Fruit fly (Drosophila melanogaster) whole organism, embryonic: Measurements from ENCODE around the gene MAPk-Ak2.
A peak's percentile ranks its signal among the peaks of the same experiment; 100 is the strongest.

ENCODE experiments used
- Ada2b ChIP-seq: fragments of 200-800 bp; sonication (Bioruptor generic); IDR thresholded peaks from 2 replicates; pipeline ENCODE4 v1.3.6; 2022; ENCODE audit warnings: missing biosample characterization, missing genetic modification characterization
- BtbVII ChIP-seq: fragments of 200-800 bp; sonication (Bioruptor generic); optimal IDR thresholded peaks from 3 replicates; lab custom pipeline; 2017; ENCODE audit warnings: missing biosample characterization, mild to moderate bottlenecking, missing genetic modification characterization
- C15 ChIP-seq: fragments of 200-800 bp; sonication (Bioruptor generic); IDR thresholded peaks from 3 replicates; pipeline ENCODE4 v1.3.6; 2022; ENCODE audit warnings: missing biosample characterization, missing genetic modification characterization
- CG10565 ChIP-seq: fragments of 200-800 bp; sonication (Bioruptor generic); optimal IDR thresholded peaks from 3 replicates; lab custom pipeline; 2016; ENCODE audit warnings: missing biosample characterization, mild to moderate bottlenecking, missing genetic modification characterization
- CG10654 ChIP-seq: fragments of 200-800 bp; sonication (Bioruptor generic); optimal IDR thresholded peaks from 2 replicates; lab custom pipeline; 2016; ENCODE audit warnings: missing biosample characterization, missing genetic modification characterization
- CG11456 ChIP-seq: fragments of 200-800 bp; sonication (Bioruptor generic); IDR thresholded peaks from 3 replicates; pipeline ENCODE4 v1.3.6; 2022; ENCODE audit warnings: missing biosample characterization, missing genetic modification characterization
- CG12219 ChIP-seq: fragments of 200-800 bp; sonication (Bioruptor generic); optimal IDR thresholded peaks from 3 replicates; lab custom pipeline; 2018; ENCODE audit warnings: missing biosample characterization, mild to moderate bottlenecking, missing genetic modification characterization
- CG13894 ChIP-seq: fragments of 200-800 bp; sonication (Bioruptor generic); optimal IDR thresholded peaks from 3 replicates; lab custom pipeline; 2018; ENCODE audit warnings: missing biosample characterization, mild to moderate bottlenecking, missing genetic modification characterization, moderate library complexity
- CG14441 ChIP-seq: fragments of 200-800 bp; sonication (Bioruptor generic); IDR thresholded peaks from 2 replicates; pipeline ENCODE4 v1.3.6; 2022; ENCODE audit warnings: missing biosample characterization, missing genetic modification characterization
- CG17802 ChIP-seq: fragments of 200-800 bp; sonication (Bioruptor generic); optimal IDR thresholded peaks from 2 replicates; lab custom pipeline; 2018; ENCODE audit warnings: missing biosample characterization, mild to moderate bottlenecking, missing genetic modification characterization, moderate library complexity
- CG2712 ChIP-seq: fragments of 200-800 bp; optimal IDR thresholded peaks from 3 replicates; lab custom pipeline; 2019; ENCODE audit warnings: missing biosample characterization, mild to moderate bottlenecking, missing genetic modification characterization, moderate library complexity
- CG3065 ChIP-seq: fragments of 200-800 bp; sonication (Bioruptor generic); optimal IDR thresholded peaks from 2 replicates; lab custom pipeline; 2016; ENCODE audit warnings: missing biosample characterization, missing genetic modification characterization
- CG31388 ChIP-seq: fragments of 200-800 bp; sonication (Bioruptor generic); optimal IDR thresholded peaks from 2 replicates; lab custom pipeline; 2016; ENCODE audit warnings: missing biosample characterization, missing genetic modification characterization
- CG31441 ChIP-seq: fragments of 200-800 bp; sonication (Bioruptor generic); IDR thresholded peaks from 2 replicates; pipeline ENCODE4 v1.3.6; 2022; ENCODE audit warnings: missing biosample characterization, missing genetic modification characterization
- CG33557 ChIP-seq: fragments of 200-800 bp; sonication (Bioruptor generic); optimal IDR thresholded peaks from 2 replicates; lab custom pipeline; 2019; ENCODE audit warnings: missing biosample characterization, mild to moderate bottlenecking, missing genetic modification characterization, moderate library complexity
- CG34224 ChIP-seq: fragments of 200-800 bp; sonication (Bioruptor generic); IDR thresholded peaks from 3 replicates; pipeline ENCODE4 v1.3.6; 2022; ENCODE audit warnings: missing biosample characterization, missing genetic modification characterization; ENCODE audit not compliant: partially characterized antibody
- CG4282 ChIP-seq: fragments of 200-800 bp; sonication (Bioruptor generic); optimal IDR thresholded peaks from 2 replicates; lab custom pipeline; 2016; ENCODE audit warnings: missing biosample characterization, missing genetic modification characterization
- CG4360 ChIP-seq: fragments of 200-800 bp; sonication (Bioruptor generic); IDR thresholded peaks from 2 replicates; pipeline ENCODE4 v1.3.6; 2022; ENCODE audit warnings: missing biosample characterization, missing genetic modification characterization
- CG4730 ChIP-seq: fragments of 200-800 bp; sonication (Bioruptor generic); IDR thresholded peaks from 2 replicates; pipeline ENCODE4 v1.3.6; 2022; ENCODE audit warnings: missing biosample characterization, missing genetic modification characterization
- CG5180 ChIP-seq: fragments of 200-800 bp; sonication (Bioruptor generic); optimal IDR thresholded peaks from 3 replicates; lab custom pipeline; 2017; ENCODE audit warnings: missing biosample characterization, missing genetic modification characterization, mild to moderate bottlenecking, moderate library complexity, missing genetic modification reagents
- CG6813 ChIP-seq: fragments of 200-800 bp; sonication (Bioruptor generic); optimal IDR thresholded peaks from 2 replicates; lab custom pipeline; 2017; ENCODE audit warnings: missing biosample characterization, missing genetic modification characterization, mild to moderate bottlenecking, moderate library complexity, missing genetic modification reagents
- CG7745 ChIP-seq: fragments of 200-800 bp; sonication (Bioruptor generic); optimal IDR thresholded peaks from 2 replicates; lab custom pipeline; 2018; ENCODE audit warnings: missing biosample characterization, mild to moderate bottlenecking, missing genetic modification characterization, moderate library complexity
- CG7786 ChIP-seq: fragments of 200-800 bp; sonication (Bioruptor generic); optimal IDR thresholded peaks from 2 replicates; lab custom pipeline; 2016; ENCODE audit warnings: missing biosample characterization, missing genetic modification characterization
- CG7928 ChIP-seq: fragments of 200-800 bp; sonication (Bioruptor generic); optimal IDR thresholded peaks from 2 replicates; lab custom pipeline; 2017; ENCODE audit warnings: missing biosample characterization, mild to moderate bottlenecking, missing genetic modification characterization
- CG8944 ChIP-seq: fragments of 200-800 bp; sonication (Bioruptor generic); optimal IDR thresholded peaks from 3 replicates; lab custom pipeline; 2016; ENCODE audit warnings: missing biosample characterization, missing genetic modification characterization
- CG9876 ChIP-seq: fragments of 200-800 bp; sonication (Bioruptor generic); optimal IDR thresholded peaks from 2 replicates; lab custom pipeline; 2016; ENCODE audit warnings: missing biosample characterization, missing genetic modification characterization
- Camta ChIP-seq: fragments of 200-800 bp; sonication (Bioruptor generic); optimal IDR thresholded peaks from 2 replicates; lab custom pipeline; 2016; ENCODE audit warnings: missing biosample characterization, missing genetic modification characterization
- Dip2 ChIP-seq: fragments of 200-800 bp; sonication (Bioruptor generic); IDR thresholded peaks from 2 replicates; pipeline ENCODE4 v1.3.6; 2022; ENCODE audit warnings: missing biosample characterization, missing genetic modification characterization
- Dll ChIP-seq: fragments of 200-800 bp; sonication (Bioruptor generic); IDR thresholded peaks from 4 replicates; pipeline ENCODE4 v1.3.6; 2022; ENCODE audit warnings: missing biosample characterization, missing genetic modification characterization; ENCODE audit not compliant: partially characterized antibody
- Ets65A ChIP-seq: fragments of 200-800 bp; sonication (Bioruptor generic); peaks from one replicate; lab custom pipeline; 2016; ENCODE audit warnings: missing biosample characterization, missing genetic modification characterization
- HHEX ChIP-seq: fragments of 200-800 bp; sonication (Bioruptor generic); optimal IDR thresholded peaks from 3 replicates; lab custom pipeline; 2017; ENCODE audit warnings: missing biosample characterization, mild to moderate bottlenecking, missing genetic modification characterization, missing genetic modification reagents
- Hmr ChIP-seq: fragments of 200-800 bp; sonication (Bioruptor generic); optimal IDR thresholded peaks from 3 replicates; lab custom pipeline; 2017; ENCODE audit warnings: mild to moderate bottlenecking, missing biosample characterization, missing genetic modification reagents, missing genetic modification characterization
- Hr51 ChIP-seq, 2 experiments: fragments of 200-800 bp; sonication (Bioruptor generic); optimal IDR thresholded peaks; 2 replicates in 1 of 2; 3 replicates in 1 of 2; lab custom pipeline; 2016 to 2018; ENCODE audit warnings: missing biosample characterization in 2 of 2, missing genetic modification characterization in 2 of 2, mild to moderate bottlenecking in 1 of 2, moderate library complexity in 1 of 2
- Jarid2 ChIP-seq: fragments of 200-800 bp; sonication (Bioruptor generic); optimal IDR thresholded peaks from 3 replicates; lab custom pipeline; 2017; ENCODE audit warnings: mild to moderate bottlenecking, missing biosample characterization, missing genetic modification reagents, missing genetic modification characterization
- Mrtf ChIP-seq: fragments of 200-800 bp; sonication (Bioruptor generic); IDR thresholded peaks from 3 replicates; pipeline ENCODE4 v1.3.6; 2022; ENCODE audit warnings: missing biosample characterization, missing genetic modification characterization
- Sry-δ ChIP-seq: fragments of 200-800 bp; sonication (Bioruptor generic); optimal IDR thresholded peaks from 2 replicates; lab custom pipeline; 2016; ENCODE audit warnings: missing biosample characterization, missing genetic modification characterization
- Taf1 ChIP-seq: fragments of 200-800 bp; sonication (Bioruptor generic); IDR thresholded peaks from 2 replicates; pipeline ENCODE4 v1.3.6; 2022; ENCODE audit warnings: missing biosample characterization, missing genetic modification characterization
- az2 ChIP-seq: fragments of 200-800 bp; sonication (Bioruptor generic); optimal IDR thresholded peaks from 3 replicates; lab custom pipeline; 2016; ENCODE audit warnings: missing biosample characterization, missing genetic modification characterization
- en ChIP-seq: fragments of 200-800 bp; sonication (Bioruptor generic); optimal IDR thresholded peaks from 2 replicates; lab custom pipeline; 2016; ENCODE audit warnings: missing biosample characterization, missing genetic modification characterization
- jigr1 ChIP-seq: fragments of 200-800 bp; sonication (Bioruptor generic); IDR thresholded peaks from 3 replicates; pipeline ENCODE4 v1.3.6; 2022; ENCODE audit warnings: missing biosample characterization, missing genetic modification characterization
- luna ChIP-seq: fragments of 200-800 bp; sonication (Bioruptor generic); optimal IDR thresholded peaks from 2 replicates; lab custom pipeline; 2016; ENCODE audit warnings: missing biosample characterization, missing genetic modification characterization
- maf-S ChIP-seq: fragments of 200-800 bp; sonication (Bioruptor generic); optimal IDR thresholded peaks from 2 replicates; lab custom pipeline; 2016; ENCODE audit warnings: missing biosample characterization, missing genetic modification characterization
- pan ChIP-seq, 4 experiments: fragments of >200 bp in 3 of 4; fragments of 200-800 bp in 1 of 4; sonication (Bioruptor generic) in 1 of 4; optimal IDR thresholded peaks in 3 of 4; IDR thresholded peaks in 1 of 4; 2 replicates each; pipeline versions ENCODE4 v1.3.6 to Lab custom; 2017 to 2022; ENCODE audit warnings: missing biosample characterization in 2 of 4, missing genetic modification characterization in 2 of 4, mixed read lengths in 1 of 4
- prd ChIP-seq, 3 experiments: fragments of >200 bp in 2 of 3; fragments of 200-800 bp in 1 of 3; sonication (Bioruptor generic) in 1 of 3; optimal IDR thresholded peaks in 2 of 3; IDR thresholded peaks in 1 of 3; 2 replicates in 2 of 3; 3 replicates in 1 of 3; pipeline versions ENCODE4 v1.3.6 to Lab custom; 2017 to 2022; ENCODE audit warnings: missing biosample characterization in 1 of 3, missing genetic modification characterization in 1 of 3
- pum ChIP-seq: fragments of 200-800 bp; sonication (Bioruptor generic); optimal IDR thresholded peaks from 2 replicates; lab custom pipeline; 2016; ENCODE audit warnings: missing biosample characterization, missing genetic modification characterization
- row ChIP-seq: fragments of 200-800 bp; sonication (Bioruptor generic); IDR thresholded peaks from 3 replicates; pipeline ENCODE4 v1.3.6; 2022; ENCODE audit warnings: missing biosample characterization, missing genetic modification characterization
- sc ChIP-seq, 3 experiments: fragments of >200 bp in 2 of 3; fragments of 200-800 bp in 1 of 3; sonication (Bioruptor generic) in 1 of 3; optimal IDR thresholded peaks; 2 replicates in 2 of 3; 3 replicates in 1 of 3; lab custom pipeline; 2017; ENCODE audit warnings: mild to moderate bottlenecking in 1 of 3, missing biosample characterization in 1 of 3, missing genetic modification characterization in 1 of 3, missing genetic modification reagents in 1 of 3
- sima ChIP-seq: fragments of 200-800 bp; sonication (Bioruptor generic); optimal IDR thresholded peaks from 2 replicates; lab custom pipeline; 2016; ENCODE audit warnings: missing biosample characterization, missing genetic modification characterization
- wdn ChIP-seq: fragments of 200-800 bp; sonication (Bioruptor generic); IDR thresholded peaks from 2 replicates; pipeline ENCODE4 v1.3.6; 2022; ENCODE audit warnings: missing biosample characterization, missing genetic modification characterization
- zen ChIP-seq: fragments of 200-800 bp; sonication (Bioruptor generic); optimal IDR thresholded peaks from 3 replicates; lab custom pipeline; 2018; ENCODE audit warnings: missing biosample characterization, mild to moderate bottlenecking, missing genetic modification characterization, moderate library complexity

Gene MAPk-Ak2

DNA sequence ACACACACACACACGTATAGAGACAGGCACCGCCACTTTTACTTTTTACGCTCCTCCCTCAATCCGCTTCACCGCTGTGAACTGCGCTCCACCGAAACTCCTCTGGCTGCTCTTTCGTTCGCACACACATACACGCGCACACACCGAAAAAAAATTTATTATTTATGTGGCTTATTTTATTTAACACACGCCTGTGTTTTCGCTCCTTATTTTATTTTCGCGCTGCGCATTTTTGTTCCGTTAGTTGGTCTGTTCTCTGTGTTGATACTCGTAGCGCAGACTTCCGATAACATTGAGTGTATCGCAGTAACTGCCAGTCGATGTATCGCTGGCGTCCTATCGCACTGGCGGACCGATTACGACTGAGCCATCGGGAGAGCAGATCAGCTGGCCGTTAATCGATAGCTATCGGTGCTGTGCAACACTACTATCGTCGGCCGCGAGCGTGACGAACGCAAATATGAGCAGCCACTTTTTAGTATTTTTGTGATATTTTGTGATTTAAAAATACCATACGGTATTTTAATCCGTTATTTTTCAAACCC lies 26.3 kb downstream of the MAPk-Ak2 start, which contains the start of gene Snx27 (continued):
- TF ChIP-seq CG10654, result no peak
- TF ChIP-seq jigr1 (GFP tag; lab: Robert Waterston, UW), result no peak
- TF ChIP-seq CG7928, result peak; percentile 56
- peak; percentile 66 for TF ChIP-seq CG2712
- TF ChIP-seq Jarid2, result peak; percentile 78
- peak; percentile 28 for TF ChIP-seq CG7786 (GFP tag; lab: Kevin White, UChicago)
- 0 out of 2 replicates have a peak, but pooled peaks have one; percentile 26 for TF ChIP-seq Taf1 (GFP tag; lab: Robert Waterston, UW)
- TF ChIP-seq CG12219 (GFP tag; lab: Kevin White, UChicago), result no peak
- peak; percentile 76 for TF ChIP-seq Hmr (GFP tag; lab: Kevin White, UChicago)
- peak; percentile 39; the same call in 1 of the 2 replicates for TF ChIP-seq CG31441 (GFP tag; lab: Robert Waterston, UW)
- TF ChIP-seq Sry-δ (GFP tag; lab: Kevin White, UChicago), result peak; percentile 96
- TF ChIP-seq CG31388 (GFP tag; lab: Kevin White, UChicago), result no peak
- TF ChIP-seq pum (GFP tag; lab: Kevin White, UChicago), result peak; percentile 13
- TF ChIP-seq prd (optimal IDR thresholded peaks at IDR 0.05; lab: Kevin White, UChicago), result no peak
- TF ChIP-seq prd (GFP tag; IDR thresholded peaks at IDR 0.05; lab: Robert Waterston, UW), result peak; percentile 69
- TF ChIP-seq CG34224, result peak; percentile 99
- TF ChIP-seq az2, result peak; percentile 16
- TF ChIP-seq CG5180 (GFP tag; lab: Kevin White, UChicago), result no peak
- peak; percentile 57 for TF ChIP-seq maf-S (GFP tag; lab: Kevin White, UChicago)
- no peak for TF ChIP-seq Dip2 (GFP tag; lab: Robert Waterston, UW)
- no peak for TF ChIP-seq sc (optimal IDR thresholded peaks at IDR 0.05; lab: Kevin White, UChicago)
- TF ChIP-seq sc (GFP tag; optimal IDR thresholded peaks at IDR 0.05; lab: Kevin White, UChicago), result no peak
- no peak for TF ChIP-seq wdn (GFP tag; lab: Robert Waterston, UW)
- TF ChIP-seq CG33557, result peak; percentile 18
- no peak for TF ChIP-seq Ada2b (GFP tag; lab: Robert Waterston, UW)
- peak; percentile 14 for TF ChIP-seq zen (tag; lab: Kevin White, UChicago)
- TF ChIP-seq Camta (GFP tag; lab: Kevin White, UChicago), result peak; percentile 6
- no peak for TF ChIP-seq en (GFP tag; lab: Kevin White, UChicago)
- no peak for TF ChIP-seq HHEX (GFP tag; lab: Kevin White, UChicago)
- TF ChIP-seq CG13894 (tag; lab: Kevin White, UChicago), result peak; percentile 48
- TF ChIP-seq CG9876, result peak; percentile 46
- no peak for TF ChIP-seq C15 (GFP tag; lab: Robert Waterston, UW)
- TF ChIP-seq CG11456 (GFP tag; lab: Robert Waterston, UW), result peak; percentile 66; the same call in 2 of the 3 replicates
- no peak for TF ChIP-seq Mrtf
- no peak for TF ChIP-seq CG4730 (GFP tag; lab: Robert Waterston, UW)
- peak; percentile 99 for TF ChIP-seq Dll (GFP tag; lab: Robert Waterston, UW)
- TF ChIP-seq CG8944 (GFP tag; lab: Kevin White, UChicago), result peak; percentile 43
- TF ChIP-seq CG7745, result no peak
- TF ChIP-seq BtbVII (GFP tag; lab: Kevin White, UChicago), result no peak
- no peak for TF ChIP-seq CG10565

DNA sequence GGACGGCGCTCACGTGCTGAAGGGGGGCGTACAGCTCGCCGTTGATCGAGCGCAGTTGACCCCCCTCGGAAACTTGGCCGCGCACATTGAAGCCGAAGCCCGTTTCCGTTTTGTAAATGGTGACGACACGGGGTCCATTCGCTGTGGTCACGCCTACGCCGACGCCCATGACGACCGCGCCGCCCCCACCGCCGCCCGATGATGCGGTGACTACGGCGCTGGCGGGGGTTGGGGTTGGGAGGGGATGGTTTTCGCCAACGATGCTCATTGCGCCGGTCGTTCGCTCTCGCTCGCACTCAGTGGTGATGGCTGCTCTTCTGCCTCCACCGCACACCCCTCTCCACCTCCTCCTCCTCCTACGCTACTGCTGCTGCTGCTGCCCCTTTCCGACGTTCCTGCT lies 26.8 kb downstream of the MAPk-Ak2 start:
- TF ChIP-seq CG14441 (GFP tag; lab: Robert Waterston, UW) (peak; percentile 61), CG4282 (GFP tag; lab: Kevin White, UChicago) (no peak), Hr51 (GFP tag; optimal IDR thresholded peaks at IDR 0.05; lab: Kevin White, UChicago) (peak in 1 of 2 experiments; percentile 2), pan (optimal IDR thresholded peaks at IDR 0.05; lab: Kevin White, UChicago) (no peak), pan (GFP tag; optimal IDR thresholded peaks at IDR 0.05 in 1 of 2, IDR thresholded peaks at IDR 0.05 in 1 of 2) (peak in 1 of 2 experiments; percentile 38), row (GFP tag; lab: Robert Waterston, UW) (peak; percentile 47; the same call in 1 of the 3 replicates), CG3065 (GFP tag; lab: Kevin White, UChicago) (peak; percentile 30), CG17802 (no peak), luna (GFP tag; lab: Kevin White, UChicago) (no peak), sima (no peak), CG4360 (GFP tag; lab: Robert Waterston, UW) (no peak), Ada2b (GFP tag; lab: Robert Waterston, UW) (0 out of 2 replicates have a peak, but pooled peaks have one; percentile 11), prd (optimal IDR thresholded peaks at IDR 0.05; lab: Kevin White, UChicago) (no peak), prd (GFP tag; IDR thresholded peaks at IDR 0.05; lab: Robert Waterston, UW) (peak; percentile 37; the same call in 1 of the 3 replicates), Ets65A (GFP tag; lab: Kevin White, UChicago) (peak; percentile 12), CG6813 (GFP tag; lab: Kevin White, UChicago) (peak; percentile 41)
